Fruit fly (Drosophila melanogaster): Measurements from ENCODE around the gene CG33223.
A peak's percentile ranks its signal among the peaks of the same experiment; 100 is the strongest.

Gene CG33223

dm6 chrX:8492849-8493248 is 9.2 kb upstream of the CG33223 start (continued):
- TF ChIP-seq CG34422 (GFP tag; IDR thresholded peaks at IDR 0.05) (peak; percentile 88), Drgx (GFP tag; IDR thresholded peaks at IDR 0.05) (peak; percentile 88), CG12769 (tag; optimal IDR thresholded peaks at IDR 0.05) (peak; percentile 44), CG9215 (GFP tag; IDR thresholded peaks at IDR 0.05) (peak; percentile 23; the same call in 1 of the 2 replicates), Sry-β (GFP tag; optimal IDR thresholded peaks at IDR 0.05) (no peak), nmo (GFP tag; optimal IDR thresholded peaks at IDR 0.05) (peak; percentile 78), CG12299 (tag; optimal IDR thresholded peaks at IDR 0.05) (peak; percentile 9), mirr (GFP tag; optimal IDR thresholded peaks at IDR 0.05) (no peak), pho (GFP tag; optimal IDR thresholded peaks at IDR 0.05) (no peak), bigmax (GFP tag; optimal IDR thresholded peaks at IDR 0.05) (no peak), peb (GFP tag; IDR thresholded peaks at IDR 0.05) (peak; percentile 78; the same call in 1 of the 2 replicates), CG11504 (tag; optimal IDR thresholded peaks at IDR 0.05) (peak; percentile 92), az2 (GFP tag; optimal IDR thresholded peaks at IDR 0.05) (peak; percentile 80), ssp (GFP tag; IDR thresholded peaks at IDR 0.05) (peak; percentile 66), CG1233 (GFP tag; optimal IDR thresholded peaks at IDR 0.05) (peak; percentile 73), CG12744 (GFP tag; optimal IDR thresholded peaks at IDR 0.05) (no peak), al (GFP tag; IDR thresholded peaks at IDR 0.05) (0 out of 2 replicates have a peak, but pooled peaks have one; percentile 31), Hsf (GFP tag; optimal IDR thresholded peaks at IDR 0.05) (peak; percentile 32), lola (GFP tag; optimal IDR thresholded peaks at IDR 0.05) (peak in 1 of 3 experiments; percentile 42), pros (GFP tag; optimal IDR thresholded peaks at IDR 0.05) (no peak), CG10209 (GFP tag; optimal IDR thresholded peaks at IDR 0.05) (peak; percentile 73), CG14050 (GFP tag; IDR thresholded peaks at IDR 0.05) (peak; percentile 88), CG11085 (GFP tag; IDR thresholded peaks at IDR 0.05) (0 out of 2 replicates have a peak, but pooled peaks have one; percentile 46), bowl (GFP tag; IDR thresholded peaks at IDR 0.05) (peak; percentile 78), CG2120 (GFP tag; optimal IDR thresholded peaks at IDR 0.05) (no peak), D19B (GFP tag; optimal IDR thresholded peaks at IDR 0.05) (peak; percentile 17), ap (GFP tag; IDR thresholded peaks at IDR 0.05) (peak; percentile 88), ttk (GFP tag; IDR thresholded peaks at IDR 0.05) (peak; percentile 90), sens (GFP tag) (peak; percentile 94), da (GFP tag; optimal IDR thresholded peaks at IDR 0.05) (no peak), CG10147 (GFP tag; optimal IDR thresholded peaks at IDR 0.05) (peak; percentile 44), GATAe (GFP tag; conservative IDR thresholded peaks at IDR 0.05) (0 out of 2 replicates have a peak, but pooled peaks have one; percentile 19), Atf3 (GFP tag; optimal IDR thresholded peaks at IDR 0.05) (no peak), CG4424 (GFP tag; optimal IDR thresholded peaks at IDR 0.05) (peak; percentile 77), CG30020 (tag; optimal IDR thresholded peaks at IDR 0.05) (peak; percentile 10), ham (GFP tag; IDR thresholded peaks at IDR 0.05) (no peak), tap (tag; optimal IDR thresholded peaks at IDR 0.05) (peak; percentile 86), CG9727 (GFP tag; optimal IDR thresholded peaks at IDR 0.05) (peak; percentile 43), chm (GFP tag; IDR thresholded peaks at IDR 0.05) (peak; percentile 80; the same call in 1 of the 2 replicates), sisA (GFP tag; IDR thresholded peaks at IDR 0.05) (peak; percentile 91), Rfx (GFP tag; IDR thresholded peaks at IDR 0.05) (peak; percentile 65), bcd (GFP tag; optimal IDR thresholded peaks at IDR 0.05) (peak; percentile 56), br (optimal IDR thresholded peaks at IDR 0.05) (no peak), Side (GFP tag; optimal IDR thresholded peaks at IDR 0.05) (no peak), scrt (GFP tag; optimal IDR thresholded peaks at IDR 0.05) (peak; percentile 27), CkIIα-i1 (GFP tag; IDR thresholded peaks at IDR 0.05) (no peak), sim (GFP tag; IDR thresholded peaks at IDR 0.05) (peak; percentile 78), CG34376 (GFP tag; optimal IDR thresholded peaks at IDR 0.05) (no peak), CG8944 (GFP tag; optimal IDR thresholded peaks at IDR 0.05) (peak; percentile 18), ase (GFP tag; IDR thresholded peaks at IDR 0.05) (peak; percentile 89), pfk (GFP tag; optimal IDR thresholded peaks at IDR 0.05) (no peak), sna (GFP tag; IDR thresholded peaks at IDR 0.05; ENCODE audit: partially characterized antibody) (no peak)
